Fruit fly (Drosophila melanogaster): ENCODE results near the gene Tpi.

Tpi gene

dm6 chr3R:30099341-30099871 is 35.0 kb downstream of the Tpi start (continued):
- TF ChIP-seq Kr (GFP tag; optimal IDR thresholded peaks at IDR 0.05) (no peak), mld (GFP tag; IDR thresholded peaks at IDR 0.05; ENCODE audit: partially characterized antibody) (no peak), hb (GFP tag; IDR thresholded peaks at IDR 0.05; ENCODE audit: partially characterized antibody) (no peak), CG34224 (GFP tag; IDR thresholded peaks at IDR 0.05; ENCODE audit: partially characterized antibody) (peak; percentile 80), CG31388 (GFP tag; optimal IDR thresholded peaks at IDR 0.05) (no peak), CG6175 (GFP tag; IDR thresholded peaks at IDR 0.05) (no peak), chinmo (GFP tag; IDR thresholded peaks at IDR 0.05; ENCODE audit: partially characterized antibody) (peak; percentile 95; the same call in 3 of the 4 replicates), slou (GFP tag; optimal IDR thresholded peaks at IDR 0.05) (no peak), CG18262 (tag; optimal IDR thresholded peaks at IDR 0.05) (no peak), CG2116 (GFP tag; optimal IDR thresholded peaks at IDR 0.05) (no peak), br (optimal IDR thresholded peaks at IDR 0.05) (no peak), Hr39 (optimal IDR thresholded peaks at IDR 0.05) (no peak), NC2α (GFP tag; optimal IDR thresholded peaks at IDR 0.05) (no peak), lbe (GFP tag; optimal IDR thresholded peaks at IDR 0.05) (peak; percentile 14), CG4424 (GFP tag; optimal IDR thresholded peaks at IDR 0.05) (no peak), Myb (GFP tag; optimal IDR thresholded peaks at IDR 0.05) (no peak), CG2875 (GFP tag; optimal IDR thresholded peaks at IDR 0.05) (no peak), pb (GFP tag; optimal IDR thresholded peaks at IDR 0.05) (no peak), Mes4 (GFP tag; optimal IDR thresholded peaks at IDR 0.05) (no peak), oc (tag; optimal IDR thresholded peaks at IDR 0.05) (no peak), CG11504 (tag; optimal IDR thresholded peaks at IDR 0.05) (no peak), stwl (tag; optimal IDR thresholded peaks at IDR 0.05) (no peak), Xbp1 (GFP tag; optimal IDR thresholded peaks at IDR 0.05) (no peak), gcm2 (GFP tag; optimal IDR thresholded peaks at IDR 0.05) (no peak), CoRest (tag; optimal IDR thresholded peaks at IDR 0.05) (no peak), ken (GFP tag; IDR thresholded peaks at IDR 0.05) (no peak), CG34376 (GFP tag; optimal IDR thresholded peaks at IDR 0.05) (peak; percentile 59), CG11696 (GFP tag; IDR thresholded peaks at IDR 0.05) (no peak), yki (optimal IDR thresholded peaks at IDR 0.05) (no peak), Tbp (GFP tag; optimal IDR thresholded peaks at IDR 0.05) (no peak), Fer3 (tag; optimal IDR thresholded peaks at IDR 0.05) (no peak), kay (GFP tag; optimal IDR thresholded peaks at IDR 0.05) (no peak), zf30C (GFP tag; optimal IDR thresholded peaks at IDR 0.05) (no peak), Antp (GFP tag; optimal IDR thresholded peaks at IDR 0.05) (no peak), wdn (GFP tag; IDR thresholded peaks at IDR 0.05) (no peak), CG2712 (tag; optimal IDR thresholded peaks at IDR 0.05) (no peak), sqz (GFP tag; optimal IDR thresholded peaks at IDR 0.05) (peak; percentile 63), GATAe (GFP tag; conservative IDR thresholded peaks at IDR 0.05) (no peak), ro (GFP tag; IDR thresholded peaks at IDR 0.05) (no peak), stc (GFP tag; IDR thresholded peaks at IDR 0.05) (no peak), CG9932 (GFP tag; IDR thresholded peaks at IDR 0.05) (no peak), Bgb (GFP tag; IDR thresholded peaks at IDR 0.05; ENCODE audit: partially characterized antibody) (peak; percentile 72; the same call in 1 of the 2 replicates), pnt (GFP tag; optimal IDR thresholded peaks at IDR 0.05) (no peak), onecut (GFP tag; IDR thresholded peaks at IDR 0.05) (no peak), Side (GFP tag; optimal IDR thresholded peaks at IDR 0.05) (peak; percentile 22), CG4360 (GFP tag; IDR thresholded peaks at IDR 0.05) (no peak), Deaf1 (tag; optimal IDR thresholded peaks at IDR 0.05) (peak; percentile 46), gce (GFP tag; IDR thresholded peaks at IDR 0.05) (no peak), repo (GFP tag; optimal IDR thresholded peaks at IDR 0.05) (peak; percentile 22), BtbVII (GFP tag; optimal IDR thresholded peaks at IDR 0.05) (no peak), CG17568 (GFP tag; optimal IDR thresholded peaks at IDR 0.05) (no peak), amos (GFP tag; IDR thresholded peaks at IDR 0.05; ENCODE audit: partially characterized antibody) (peak; percentile 44; the same call in 1 of the 2 replicates)
